Worm (Caenorhabditis elegans): ENCODE measurements around the gene str-92.

- no peak for TF ChIP-seq rnt-1 (tag; optimal IDR thresholded peaks at IDR 0.05)
- TF ChIP-seq ceh-9 (tag; optimal IDR thresholded peaks at IDR 0.05) = no peak
- TF ChIP-seq ref-2 (tag; optimal IDR thresholded peaks at IDR 0.05) = no peak
- no peak for TF ChIP-seq elt-2 (tag; optimal IDR thresholded peaks at IDR 0.05)
Measured at ce11 chrV:17700728-17701262, 24.3 kb upstream of the str-92 start, which contains the start of the genes Y26G10.5 and srh-32.

All from whole organism, late embryonic.